Worm (Caenorhabditis elegans): ENCODE measurements around the gene C49C3.10.

DNA sequence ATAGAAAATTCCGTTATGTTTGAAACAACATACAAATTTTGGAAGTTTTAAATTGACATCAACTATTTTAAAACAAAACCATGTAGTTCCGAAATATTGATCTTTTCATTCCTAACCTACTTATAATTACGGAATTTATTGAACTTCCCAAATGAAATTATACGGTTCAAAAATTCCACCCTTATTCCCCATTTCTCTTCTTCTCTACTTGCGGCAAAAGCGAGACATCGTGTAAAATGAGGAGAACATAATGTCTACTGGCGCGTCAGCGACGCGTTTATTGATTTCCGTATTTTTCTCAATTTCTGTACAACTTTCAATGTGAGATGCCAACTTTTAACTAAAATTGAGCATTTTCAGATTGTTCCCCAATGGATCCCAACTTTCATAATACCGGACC, 9.9 kb downstream of the C49C3.10 start, which contains the start of gene ceh-88:
- TF ChIP-seq nhr-237 (tag; optimal IDR thresholded peaks at IDR 0.05) (no peak), skn-1 (tag; optimal IDR thresholded peaks at IDR 0.05) (no peak), snpc-4 (tag; optimal IDR thresholded peaks at IDR 0.05) (no peak), zag-1 (tag; optimal IDR thresholded peaks at IDR 0.05) (no peak), egl-27 (tag; optimal IDR thresholded peaks at IDR 0.05) (no peak), unc-62 (GFP tag; optimal IDR thresholded peaks at IDR 0.05) (no peak), ztf-11 (tag; optimal IDR thresholded peaks at IDR 0.05) (no peak), nhr-11 (tag; optimal IDR thresholded peaks at IDR 0.05) (no peak)
